Worm (Caenorhabditis elegans) whole organism, young adult: ENCODE data around the gene rpt-6.

Source experiments
- ama-1 ChIP-seq, 3 experiments: fragments of 150-350 bp in 1 of 3; sonication (generic microtip) in 2 of 3; optimal IDR thresholded peaks; 2 replicates each; lab custom pipeline; 2014 to 2018; ENCODE audit warnings: missing biosample characterization in 2 of 3, missing genetic modification characterization in 2 of 3, missing genetic modification reagents in 2 of 3
- bed-2 ChIP-seq: fragments of 200-800 bp; sonication (Bioruptor generic); IDR thresholded peaks from 2 replicates; pipeline ENCODE4 v1.3.6; 2022; ENCODE audit warnings: missing genetic modification reagents, missing genetic modification characterization, missing compliant biosample characterization
- ccch-3 ChIP-seq: fragments of 200-800 bp; sonication (Bioruptor generic); optimal IDR thresholded peaks from 2 replicates; lab custom pipeline; 2018; ENCODE audit warnings: mild to moderate bottlenecking, missing genetic modification characterization, missing compliant biosample characterization
- ceh-91 ChIP-seq: fragments of 200-800 bp; sonication (Bioruptor generic); IDR thresholded peaks from 2 replicates; pipeline ENCODE4 v1.3.6; 2022; ENCODE audit warnings: missing genetic modification reagents, missing genetic modification characterization, missing compliant biosample characterization
- dpl-1 ChIP-seq: fragments of 150-350 bp; optimal IDR thresholded peaks from 2 replicates; lab custom pipeline; 2014; ENCODE audit warnings: missing biosample characterization, missing genetic modification reagents, missing genetic modification characterization
- ets-4 ChIP-seq: fragments of 200-800 bp; sonication (Bioruptor generic); optimal IDR thresholded peaks from 2 replicates; lab custom pipeline; 2018; ENCODE audit warnings: mild to moderate bottlenecking, missing genetic modification characterization, missing compliant biosample characterization

ce11 chrIII:12420256-12420655 is 50.0 kb downstream of the rpt-6 start:
- TF ChIP-seq ama-1 (optimal IDR thresholded peaks at IDR 0.05; lab: Kevin White, UChicago) (no peak), ama-1 (GFP tag; optimal IDR thresholded peaks at IDR 0.05; lab: Kevin White, UChicago) (no peak), ets-4 (GFP tag; lab: Kevin White, UChicago) (no peak), ceh-91 (GFP tag; lab: Robert Waterston, UW) (no peak), ccch-3 (GFP tag; lab: Kevin White, UChicago) (no peak), bed-2 (GFP tag; lab: Robert Waterston, UW) (no peak), dpl-1 (GFP tag; lab: Kevin White, UChicago) (no peak)
